Worm (Caenorhabditis elegans): ENCODE results near the gene R07E4.5.
A peak's percentile ranks its signal among the peaks of the same experiment; 100 is the strongest.

The R07E4.5 gene

ce11 chrX:5976206-5976960 lies 23.4 kb upstream of the R07E4.5 start:
- TF ChIP-seq zfh-2 (GFP tag; conservative IDR thresholded peaks at IDR 0.05) (peak; percentile 92), F37B4.10 (GFP tag; IDR thresholded peaks at IDR 0.05) (no peak), egrh-3 (GFP tag; IDR thresholded peaks at IDR 0.05) (peak; percentile 62; the same call in 1 of the 2 replicates), fkh-3 (tag; optimal IDR thresholded peaks at IDR 0.05) (no peak), nfyb-1 (GFP tag; IDR thresholded peaks at IDR 0.05) (0 out of 2 replicates have a peak, but pooled peaks have one; percentile 37), dox-1 (GFP tag; IDR thresholded peaks at IDR 0.05) (peak; percentile 27; the same call in 1 of the 2 replicates), sea-2 (GFP tag; IDR thresholded peaks at IDR 0.05) (no peak), rcor-1 (GFP tag; IDR thresholded peaks at IDR 0.05) (0 out of 2 replicates have a peak, but pooled peaks have one; percentile 13), cebp-1 (GFP tag; IDR thresholded peaks at IDR 0.05) (no peak), cebp-1 (tag; optimal IDR thresholded peaks at IDR 0.05) (peak; percentile 26), lin-35 (GFP tag; optimal IDR thresholded peaks at IDR 0.05) (peak in 1 of 3 experiments; percentile 69), mcd-1 (GFP tag; IDR thresholded peaks at IDR 0.05) (peak; percentile 42; the same call in 1 of the 2 replicates), somi-1 (GFP tag; optimal IDR thresholded peaks at IDR 0.05) (peak; percentile 7), K12H6.12 (tag; optimal IDR thresholded peaks at IDR 0.05) (peak; percentile 50), K11D2.4 (GFP tag; IDR thresholded peaks at IDR 0.05) (0 out of 2 replicates have a peak, but pooled peaks have one; percentile 8), aptf-2 (GFP tag; conservative IDR thresholded peaks at IDR 0.05) (no peak)

DNA sequence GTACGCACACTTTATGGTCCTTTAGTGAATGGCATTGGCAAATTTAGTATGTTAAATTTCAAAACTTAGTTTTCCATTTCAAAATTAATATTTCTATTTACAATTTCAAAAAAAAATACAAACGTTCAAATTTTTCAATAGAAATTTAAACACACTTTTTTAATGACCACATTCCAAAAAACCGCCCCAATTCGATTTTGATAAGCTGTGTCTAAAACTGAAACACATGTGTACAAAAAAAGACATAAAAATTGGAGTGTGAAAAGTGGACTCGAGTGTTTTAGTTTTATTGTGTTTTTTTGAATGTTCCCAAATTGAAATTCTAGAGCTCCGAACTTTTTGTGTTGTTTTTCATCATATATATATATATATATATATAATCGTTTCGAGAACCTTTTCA lies 22.8 kb upstream of the R07E4.5 start:
- no peak for TF ChIP-seq sea-2 (GFP tag; IDR thresholded peaks at IDR 0.05)

DNA sequence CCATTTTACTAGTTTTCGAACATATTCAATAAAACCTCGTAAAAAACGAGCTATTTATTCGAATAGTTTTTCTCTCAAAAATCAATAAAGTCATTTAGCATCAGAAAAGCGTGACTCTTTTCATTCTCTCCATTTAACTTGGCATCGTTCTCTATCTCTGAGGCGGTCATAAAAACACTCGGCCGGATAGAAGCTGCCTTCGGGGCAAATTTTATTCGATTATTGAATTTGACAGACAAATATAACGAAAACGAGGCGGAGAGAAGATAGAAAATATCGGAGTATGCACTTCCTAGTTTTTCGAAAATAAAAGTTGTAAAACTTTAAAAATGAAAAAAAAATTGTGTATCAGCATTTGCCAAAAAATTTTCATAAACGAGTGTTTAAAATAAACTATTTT lies 22.3 kb upstream of the R07E4.5 start:
- TF ChIP-seq lin-54 (GFP tag; optimal IDR thresholded peaks at IDR 0.05) = no peak
- TF ChIP-seq Y67H2A.10 (GFP tag; conservative IDR thresholded peaks at IDR 0.05) = no peak
- no peak for TF ChIP-seq snpc-1.3 (tag; optimal IDR thresholded peaks at IDR 0.05; ENCODE audit: insufficient read depth)
- TF ChIP-seq madf-3 (GFP tag; IDR thresholded peaks at IDR 0.05) = no peak
- no peak for TF ChIP-seq snpc-1.1 (tag; optimal IDR thresholded peaks at IDR 0.05; ENCODE audit: insufficient read depth)
- no peak for TF ChIP-seq hmg-20 (GFP tag; IDR thresholded peaks at IDR 0.05)
- TF ChIP-seq tbx-9 (tag; optimal IDR thresholded peaks at IDR 0.05; ENCODE audit: borderline replicate concordance) = no peak
- no peak for TF ChIP-seq sdz-38 (tag; optimal IDR thresholded peaks at IDR 0.05)
- no peak for TF ChIP-seq aptf-2 (GFP tag; conservative IDR thresholded peaks at IDR 0.05)
- TF ChIP-seq dpl-1 (GFP tag; optimal IDR thresholded peaks at IDR 0.05) = no peak
- no peak for TF ChIP-seq lsl-1 (GFP tag; optimal IDR thresholded peaks at IDR 0.05)
- TF ChIP-seq nhr-80 (tag; optimal IDR thresholded peaks at IDR 0.05) = no peak
- no peak for TF ChIP-seq F39B2.1 (GFP tag; IDR thresholded peaks at IDR 0.05)
- TF ChIP-seq F22D6.2 (tag; optimal IDR thresholded peaks at IDR 0.05) = no peak
- TF ChIP-seq egl-18 (GFP tag; IDR thresholded peaks at IDR 0.05) = no peak
- TF ChIP-seq lin-35 (GFP tag; optimal IDR thresholded peaks at IDR 0.05) = no peak
- TF ChIP-seq F33H1.4 (GFP tag; IDR thresholded peaks at IDR 0.05) = no peak
- TF ChIP-seq lin-40 (tag; optimal IDR thresholded peaks at IDR 0.05) = no peak
- TF ChIP-seq ztf-28 (GFP tag; IDR thresholded peaks at IDR 0.05) = no peak
- TF ChIP-seq mcd-1 (GFP tag; IDR thresholded peaks at IDR 0.05) = no peak

- TF ChIP-seq ama-1 (optimal IDR thresholded peaks at IDR 0.05) (no peak), ama-1 (GFP tag; optimal IDR thresholded peaks at IDR 0.05) (no peak), athp-1 (tag; optimal IDR thresholded peaks at IDR 0.05) (no peak), zfh-2 (GFP tag; conservative IDR thresholded peaks at IDR 0.05) (peak; percentile 46; the same call in 1 of the 2 replicates), rec-8 (tag; optimal IDR thresholded peaks at IDR 0.05) (no peak), B0035.1 (tag; optimal IDR thresholded peaks at IDR 0.05) (no peak), zim-3 (tag; optimal IDR thresholded peaks at IDR 0.05) (no peak), madf-8 (GFP tag; conservative IDR thresholded peaks at IDR 0.05) (no peak)
Observed at ce11 chrX:5972212-5972611, 19.2 kb upstream of the R07E4.5 start.
